Worm (Caenorhabditis elegans): Measurements from ENCODE around the gene cki-1.

The cki-1 gene

ce11 chrII:7816163-7816776, 5.2 kb downstream of the cki-1 start, which contains the start of gene cki-2:
cki-2 (plus strand) TSS chrII:7816499.
- TF ChIP-seq dpl-1 (GFP tag; optimal IDR thresholded peaks at IDR 0.05) (peak; percentile 23 to 84 (median 62)), nhr-71 (tag; optimal IDR thresholded peaks at IDR 0.05) (no peak), zag-1 (tag; optimal IDR thresholded peaks at IDR 0.05) (no peak), nhr-28 (tag; optimal IDR thresholded peaks at IDR 0.05) (no peak), elt-2 (tag; optimal IDR thresholded peaks at IDR 0.05) (peak; percentile 5), nhr-12 (tag; optimal IDR thresholded peaks at IDR 0.05) (no peak), efl-1 (optimal IDR thresholded peaks at IDR 0.05) (peak; percentile 21 to 64), efl-1 (GFP tag; optimal IDR thresholded peaks at IDR 0.05 in 1 of 2) (peak; percentile 72 to 93), blmp-1 (tag; optimal IDR thresholded peaks at IDR 0.05) (peak; percentile 41), lsy-2 (tag; optimal IDR thresholded peaks at IDR 0.05) (peak in 1 of 2 experiments; percentile 49), nhr-20 (tag; optimal IDR thresholded peaks at IDR 0.05) (peak; percentile 1), lin-35 (GFP tag; optimal IDR thresholded peaks at IDR 0.05) (peak; percentile 63 to 73), ceh-88 (GFP tag; IDR thresholded peaks at IDR 0.05) (no peak), snu-23 (GFP tag; optimal IDR thresholded peaks at IDR 0.05) (peak; percentile 14), ceh-82 (tag; optimal IDR thresholded peaks at IDR 0.05) (no peak), hlh-4 (tag; optimal IDR thresholded peaks at IDR 0.05) (no peak), lin-14 (GFP tag; optimal IDR thresholded peaks at IDR 0.05) (peak; percentile 25), hpl-2 (GFP tag; optimal IDR thresholded peaks at IDR 0.05) (no peak)

ce11 chrII:7817580-7817979, 6.5 kb downstream of the cki-1 start:
- TF ChIP-seq lin-14 (GFP tag; optimal IDR thresholded peaks at IDR 0.05) = no peak
- no peak for TF ChIP-seq unc-62 (GFP tag; optimal IDR thresholded peaks at IDR 0.05)
- no peak for TF ChIP-seq pqm-1 (tag; optimal IDR thresholded peaks at IDR 0.05)
- no peak for TF ChIP-seq egl-27 (tag; optimal IDR thresholded peaks at IDR 0.05)
- no peak for TF ChIP-seq unc-130 (tag; optimal IDR thresholded peaks at IDR 0.05)
- TF ChIP-seq tbx-2 (tag; optimal IDR thresholded peaks at IDR 0.05) = no peak
- TF ChIP-seq grh-1 (GFP tag; IDR thresholded peaks at IDR 0.05) = no peak
- TF ChIP-seq egl-13 (tag; optimal IDR thresholded peaks at IDR 0.05) = no peak
- no peak for TF ChIP-seq swsn-7 (tag; optimal IDR thresholded peaks at IDR 0.05)
- TF ChIP-seq mef-2 (tag; optimal IDR thresholded peaks at IDR 0.05) = no peak
- TF ChIP-seq xbp-1 (tag; optimal IDR thresholded peaks at IDR 0.05) = no peak
- no peak for TF ChIP-seq fkh-4 (tag; optimal IDR thresholded peaks at IDR 0.05; ENCODE audit: borderline replicate concordance)
- TF ChIP-seq dsc-1 (tag; optimal IDR thresholded peaks at IDR 0.05) = no peak

- TF ChIP-seq ces-1 (GFP tag; optimal IDR thresholded peaks at IDR 0.05) (no peak), swsn-7 (tag; optimal IDR thresholded peaks at IDR 0.05) (no peak), vab-15 (tag; optimal IDR thresholded peaks at IDR 0.05) (no peak), nhr-47 (tag; optimal IDR thresholded peaks at IDR 0.05) (no peak), hlh-4 (tag; optimal IDR thresholded peaks at IDR 0.05) (no peak), blmp-1 (tag; optimal IDR thresholded peaks at IDR 0.05) (no peak)
Measured at ce11 chrII:7819359-7819758, 8.3 kb downstream of the cki-1 start.

ce11 chrII:7822454-7822853, 11.4 kb downstream of the cki-1 start, which contains the start of gene irld-47:
irld-47 (minus strand) TSS chrII:7822554.
- TF ChIP-seq lin-13 (GFP tag; optimal IDR thresholded peaks at IDR 0.05) (no peak), blmp-1 (tag; optimal IDR thresholded peaks at IDR 0.05) (no peak), ets-5 (GFP tag; IDR thresholded peaks at IDR 0.05) (no peak), lir-3 (tag; optimal IDR thresholded peaks at IDR 0.05; ENCODE audit: poor library complexity) (no peak), aha-1 (tag; optimal IDR thresholded peaks at IDR 0.05) (no peak), rnt-1 (tag; optimal IDR thresholded peaks at IDR 0.05) (no peak), F16B12.6 (tag; optimal IDR thresholded peaks at IDR 0.05) (no peak), hlh-17 (GFP tag; optimal IDR thresholded peaks at IDR 0.05; ENCODE audit: borderline replicate concordance) (no peak), fkh-4 (tag; optimal IDR thresholded peaks at IDR 0.05; ENCODE audit: borderline replicate concordance) (no peak), snu-23 (GFP tag; optimal IDR thresholded peaks at IDR 0.05) (no peak), efl-1 (optimal IDR thresholded peaks at IDR 0.05) (no peak), efl-1 (GFP tag; optimal IDR thresholded peaks at IDR 0.05 in 1 of 2) (no peak), egl-27 (tag; optimal IDR thresholded peaks at IDR 0.05) (no peak), nhr-237 (tag; optimal IDR thresholded peaks at IDR 0.05) (no peak), zag-1 (tag; optimal IDR thresholded peaks at IDR 0.05) (no peak), swsn-7 (tag; optimal IDR thresholded peaks at IDR 0.05) (no peak), Y116A8C.19 (tag; optimal IDR thresholded peaks at IDR 0.05; ENCODE audit: borderline replicate concordance) (no peak), mef-2 (tag; optimal IDR thresholded peaks at IDR 0.05) (no peak), mdl-1 (tag; optimal IDR thresholded peaks at IDR 0.05) (no peak), nhr-19 (GFP tag; conservative IDR thresholded peaks at IDR 0.05) (no peak)

Data from whole organism, L1 larva.